Worm (Caenorhabditis elegans) whole organism, mixed stage, embryonic: Measurements from ENCODE around the gene srh-75.

Experiments
- bed-3 ChIP-seq: fragments of 200-800 bp; sonication (Bioruptor generic); optimal IDR thresholded peaks from 3 replicates; lab custom pipeline; 2018; ENCODE audit warnings: mild to moderate bottlenecking, missing genetic modification characterization, moderate library complexity, missing compliant biosample characterization
- blmp-1 ChIP-seq: fragments of 150-350 bp; optimal IDR thresholded peaks from 2 replicates; lab custom pipeline; 2014; ENCODE audit warnings: missing biosample characterization, missing genetic modification characterization
- ceh-39 ChIP-seq: fragments of 150-350 bp; optimal IDR thresholded peaks from 2 replicates; lab custom pipeline; 2014; ENCODE audit warnings: missing biosample characterization, missing genetic modification characterization
- ceh-43 ChIP-seq: fragments of 200-800 bp; sonication (Bioruptor generic); optimal IDR thresholded peaks from 2 replicates; lab custom pipeline; 2018; ENCODE audit warnings: mild to moderate bottlenecking, missing genetic modification characterization, moderate library complexity, missing compliant biosample characterization
- ceh-83 ChIP-seq: fragments of 200-800 bp; sonication (Bioruptor generic); optimal IDR thresholded peaks from 2 replicates; lab custom pipeline; 2018; ENCODE audit warnings: mild to moderate bottlenecking, missing genetic modification characterization, missing compliant biosample characterization
- ces-1 ChIP-seq: fragments of 150-350 bp; optimal IDR thresholded peaks from 2 replicates; lab custom pipeline; 2014; ENCODE audit warnings: missing biosample characterization, missing genetic modification reagents, missing genetic modification characterization
- cnd-1 ChIP-seq: fragments of 200-800 bp; sonication (Bioruptor generic); optimal IDR thresholded peaks from 2 replicates; lab custom pipeline; 2018; ENCODE audit warnings: mild to moderate bottlenecking, missing genetic modification characterization, missing compliant biosample characterization
- drap-1 ChIP-seq: fragments of 200-800 bp; sonication (Bioruptor generic); optimal IDR thresholded peaks from 3 replicates; lab custom pipeline; 2018; ENCODE audit warnings: mild to moderate bottlenecking, missing genetic modification characterization, missing compliant biosample characterization
- elt-1 ChIP-seq: sonication (generic microtip); optimal IDR thresholded peaks from 2 replicates; lab custom pipeline; 2017; ENCODE audit warnings: missing genetic modification characterization, mild to moderate bottlenecking, missing compliant biosample characterization, antibody characterized with exemption, moderate library complexity, borderline replicate concordance; ENCODE audit not compliant: insufficient read depth
- elt-3 ChIP-seq: fragments of 150-350 bp; optimal IDR thresholded peaks from 2 replicates; lab custom pipeline; 2014; ENCODE audit warnings: missing biosample characterization, missing genetic modification characterization
- flh-1 ChIP-seq: fragments of 200-800 bp; sonication (Bioruptor generic); optimal IDR thresholded peaks from 2 replicates; lab custom pipeline; 2018; ENCODE audit warnings: mild to moderate bottlenecking, missing genetic modification characterization, moderate library complexity, missing compliant biosample characterization
- hlh-1 ChIP-seq: fragments of 150-350 bp; optimal IDR thresholded peaks from 2 replicates; lab custom pipeline; 2014; ENCODE audit warnings: missing biosample characterization, missing genetic modification reagents, missing genetic modification characterization
- lin-13 ChIP-seq: fragments of 150-350 bp; optimal IDR thresholded peaks from 2 replicates; lab custom pipeline; 2014; ENCODE audit warnings: missing biosample characterization, missing genetic modification characterization
- lin-32 ChIP-seq: fragments of 200-800 bp; sonication (Bioruptor generic); optimal IDR thresholded peaks from 2 replicates; lab custom pipeline; 2018; ENCODE audit warnings: mild to moderate bottlenecking, missing genetic modification characterization, missing compliant biosample characterization
- lsy-2 ChIP-seq: fragments of 150-350 bp; optimal IDR thresholded peaks from 2 replicates; lab custom pipeline; 2014; ENCODE audit warnings: missing biosample characterization, missing genetic modification characterization
- mab-5 ChIP-seq: fragments of 150-350 bp; optimal IDR thresholded peaks from 2 replicates; lab custom pipeline; 2014; ENCODE audit warnings: missing biosample characterization, missing genetic modification characterization
- mep-1 ChIP-seq: fragments of 150-350 bp; optimal IDR thresholded peaks from 2 replicates; lab custom pipeline; 2017; ENCODE audit warnings: missing biosample characterization, missing genetic modification reagents, missing genetic modification characterization, inconsistent platforms
- mls-2 ChIP-seq: sonication (generic microtip); optimal IDR thresholded peaks from 2 replicates; lab custom pipeline; 2016; ENCODE audit warnings: mild to moderate bottlenecking, missing genetic modification characterization, moderate library complexity, missing compliant biosample characterization
- nhr-12 ChIP-seq: fragments of 150-350 bp; optimal IDR thresholded peaks from 2 replicates; lab custom pipeline; 2014; ENCODE audit warnings: missing biosample characterization, missing genetic modification characterization
- nhr-2 ChIP-seq: fragments of 150-350 bp; optimal IDR thresholded peaks from 2 replicates; lab custom pipeline; 2014; ENCODE audit warnings: missing biosample characterization, missing genetic modification characterization
- nhr-237 ChIP-seq: fragments of 150-350 bp; optimal IDR thresholded peaks from 2 replicates; lab custom pipeline; 2014; ENCODE audit warnings: missing biosample characterization, missing genetic modification characterization
- nhr-28 ChIP-seq: fragments of 150-350 bp; optimal IDR thresholded peaks from 2 replicates; lab custom pipeline; 2014; ENCODE audit warnings: missing biosample characterization, missing genetic modification characterization
- nhr-76 ChIP-seq: sonication (generic microtip); optimal IDR thresholded peaks from 2 replicates; lab custom pipeline; 2017; ENCODE audit warnings: missing biosample characterization, missing genetic modification characterization
- sem-2 ChIP-seq: fragments of 200-800 bp; sonication (Bioruptor generic); optimal IDR thresholded peaks from 2 replicates; lab custom pipeline; 2018; ENCODE audit warnings: mild to moderate bottlenecking, missing genetic modification characterization, missing compliant biosample characterization
- snpc-4 ChIP-seq: fragments of 150-350 bp; optimal IDR thresholded peaks from 2 replicates; lab custom pipeline; 2014; ENCODE audit warnings: missing biosample characterization, missing genetic modification characterization
- sptf-1 ChIP-seq: sonication (generic microtip); optimal IDR thresholded peaks from 2 replicates; lab custom pipeline; 2017; ENCODE audit warnings: mild to moderate bottlenecking, missing genetic modification characterization, moderate library complexity, missing compliant biosample characterization
- tbx-8 ChIP-seq: fragments of 200-800 bp; sonication (Bioruptor generic); optimal IDR thresholded peaks from 2 replicates; lab custom pipeline; 2018; ENCODE audit warnings: mild to moderate bottlenecking, missing genetic modification characterization, moderate library complexity, missing compliant biosample characterization
- unc-120 ChIP-seq: sonication (generic microtip); optimal IDR thresholded peaks from 2 replicates; lab custom pipeline; 2017; ENCODE audit warnings: missing genetic modification characterization, missing compliant biosample characterization; ENCODE audit not compliant: poor library complexity, severe bottlenecking
- unc-39 ChIP-seq: fragments of 150-350 bp; optimal IDR thresholded peaks from 2 replicates; lab custom pipeline; 2014; ENCODE audit warnings: missing biosample characterization, missing genetic modification characterization
- unc-62 ChIP-seq: fragments of 150-350 bp; optimal IDR thresholded peaks from 2 replicates; lab custom pipeline; 2014; ENCODE audit warnings: missing biosample characterization, missing genetic modification reagents, missing genetic modification characterization
- ztf-11 ChIP-seq: fragments of 150-350 bp; optimal IDR thresholded peaks from 2 replicates; lab custom pipeline; 2014; ENCODE audit warnings: missing biosample characterization, missing genetic modification characterization

The srh-75 gene

DNA sequence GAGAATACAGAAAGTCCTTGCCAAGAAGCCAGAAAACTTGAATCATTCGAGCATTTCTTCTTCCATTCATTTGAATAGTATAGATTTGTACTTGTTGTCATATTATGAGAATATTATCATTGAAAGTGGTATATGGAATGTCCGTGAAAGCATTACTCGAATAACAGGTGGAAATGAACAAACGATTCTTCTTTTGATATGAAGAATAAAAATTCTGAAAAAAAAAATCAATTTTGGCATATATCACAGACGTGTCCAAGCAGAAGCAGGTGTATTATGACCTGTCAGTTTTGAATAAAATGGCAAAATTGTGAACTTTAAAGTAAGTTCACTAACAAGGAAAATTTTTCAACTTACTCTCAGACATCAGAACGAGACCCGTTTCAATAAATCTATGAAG is at the start of gene srh-75:
Gene srh-75, minus strand, starts transcription at position 101 of the 400 bp plus-strand sequence.
- TF ChIP-seq elt-3 (tag; lab: Kevin White, UChicago) (no peak), blmp-1 (tag; lab: Kevin White, UChicago) (no peak), mep-1 (tag; lab: Kevin White, UChicago) (no peak), drap-1 (GFP tag; lab: Kevin White, UChicago) (no peak), lsy-2 (tag; lab: Kevin White, UChicago) (no peak), sem-2 (GFP tag; lab: Kevin White, UChicago) (no peak), nhr-76 (tag; lab: Kevin White, UChicago) (no peak)

DNA sequence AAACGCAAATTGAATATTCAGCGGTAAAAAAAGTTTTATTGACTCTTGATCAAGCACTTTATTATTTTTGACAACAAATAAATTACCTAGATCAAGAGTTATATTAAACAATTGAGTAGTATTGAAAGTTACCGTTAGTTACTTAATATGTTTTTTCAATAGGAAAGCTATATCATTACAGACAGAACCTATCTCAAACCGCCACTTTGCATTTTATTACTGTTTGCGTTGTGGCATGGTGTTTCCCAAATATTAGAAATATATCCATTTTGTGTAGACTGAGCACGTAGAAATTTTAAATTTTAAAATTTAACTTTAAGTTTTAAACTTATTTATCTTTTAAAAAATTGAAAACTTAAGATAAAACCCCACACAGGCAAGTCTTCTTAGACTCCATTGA is 47.5 kb upstream of the srh-75 start:
- TF ChIP-seq lin-32 (no peak), mls-2 (tag; lab: Kevin White, UChicago) (no peak), tbx-8 (no peak), hlh-1 (tag; lab: Kevin White, UChicago) (no peak), ceh-83 (no peak), ceh-43 (no peak), ztf-11 (no peak), mab-5 (no peak), nhr-76 (tag; lab: Kevin White, UChicago) (no peak), nhr-2 (tag; lab: Kevin White, UChicago) (no peak), nhr-12 (tag; lab: Kevin White, UChicago) (no peak), cnd-1 (tag; lab: Kevin White, UChicago) (no peak), nhr-237 (no peak)
- TF ChIP-seq, all 35 proteins: peak for 0

DNA sequence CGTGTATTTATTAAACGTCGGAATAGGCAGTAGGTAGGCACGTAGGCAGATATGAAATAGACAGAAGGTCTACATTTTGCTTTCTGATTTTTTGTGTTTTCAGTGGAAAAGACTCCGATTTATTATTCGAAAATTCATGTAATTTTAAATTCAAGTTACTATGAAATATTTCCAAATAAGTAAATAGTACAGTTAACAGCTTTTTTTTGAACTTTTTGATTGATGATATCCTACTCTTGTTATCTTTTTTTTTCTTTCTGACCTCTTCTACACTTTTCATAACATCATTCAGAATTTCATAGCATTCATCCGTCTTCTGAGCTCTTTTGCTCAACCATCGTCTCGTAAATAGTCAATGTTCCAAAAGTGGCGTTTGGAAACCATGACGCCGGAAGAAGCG is 41.7 kb upstream of the srh-75 start, which contains the start of gene cdkl-1:
Gene cdkl-1, plus strand, starts transcription at position 301 of the 400 bp plus-strand sequence.
- TF ChIP-seq bed-3 (GFP tag; lab: Kevin White, UChicago) (no peak), elt-1 (tag; lab: Kevin White, UChicago) (no peak), mep-1 (tag; lab: Kevin White, UChicago) (no peak), sem-2 (GFP tag; lab: Kevin White, UChicago) (no peak), hlh-1 (tag; lab: Kevin White, UChicago) (no peak), lin-13 (tag; lab: Kevin White, UChicago) (no peak), cnd-1 (tag; lab: Kevin White, UChicago) (no peak), unc-62 (GFP tag; lab: Kevin White, UChicago) (no peak), lsy-2 (tag; lab: Kevin White, UChicago) (no peak), sptf-1 (tag; lab: Kevin White, UChicago) (no peak), blmp-1 (tag; lab: Kevin White, UChicago) (no peak)
- TF ChIP-seq, all 35 proteins: peak for 0

DNA sequence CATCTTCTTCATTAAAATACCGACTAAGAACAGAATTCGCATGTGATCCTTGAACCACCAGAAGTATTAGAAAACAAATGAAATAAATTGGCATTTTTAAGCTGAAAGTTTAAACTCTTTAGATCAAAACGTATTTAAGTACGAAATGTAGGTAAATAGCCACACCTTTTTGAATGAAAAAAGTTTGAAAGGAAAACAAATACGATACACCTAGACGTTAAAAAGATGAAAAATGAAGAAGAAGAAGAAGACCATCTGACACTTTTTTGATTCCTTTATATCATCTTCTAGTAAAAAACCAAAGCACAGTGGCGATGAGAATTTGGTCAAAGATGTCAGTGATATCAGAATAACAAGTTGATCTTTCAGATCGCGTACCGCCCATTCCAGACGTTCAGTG is 38.9 kb upstream of the srh-75 start, which contains the start of gene Y42A5A.3:
Gene Y42A5A.3, minus strand, starts transcription at position 101 of the 400 bp plus-strand sequence.
- no peak for TF ChIP-seq nhr-28 (tag; lab: Kevin White, UChicago)
- TF ChIP-seq drap-1 (GFP tag; lab: Kevin White, UChicago), result no peak
- TF ChIP-seq mep-1 (tag; lab: Kevin White, UChicago), result no peak
- TF ChIP-seq cnd-1 (tag; lab: Kevin White, UChicago), result no peak

DNA sequence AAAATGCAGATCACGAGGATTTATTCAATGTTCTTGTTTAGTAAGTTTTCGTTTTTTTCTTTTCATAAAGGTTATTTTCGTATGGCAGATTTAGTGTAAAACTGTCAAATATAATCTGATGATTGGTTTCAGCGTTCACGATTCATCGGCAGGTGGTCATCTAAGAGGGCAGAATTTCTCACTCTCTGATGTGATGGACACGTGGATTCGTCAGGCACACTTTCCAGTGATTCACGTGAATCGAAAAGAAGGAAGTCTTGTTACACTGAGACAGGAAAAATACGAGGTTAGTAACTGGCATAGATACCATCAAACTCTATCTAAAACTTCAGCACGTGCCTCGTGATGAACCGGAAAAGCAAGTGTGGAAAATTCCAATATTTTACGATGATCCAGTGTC is 37.8 kb upstream of the srh-75 start:
- TF ChIP-seq ces-1 (GFP tag; lab: Kevin White, UChicago) (no peak), bed-3 (GFP tag; lab: Kevin White, UChicago) (no peak), sptf-1 (tag; lab: Kevin White, UChicago) (no peak), flh-1 (GFP tag; lab: Kevin White, UChicago) (no peak), nhr-12 (tag; lab: Kevin White, UChicago) (no peak), unc-120 (tag; lab: Kevin White, UChicago) (no peak), unc-39 (tag; lab: Kevin White, UChicago) (no peak), ceh-83 (no peak), mep-1 (tag; lab: Kevin White, UChicago) (no peak), elt-3 (tag; lab: Kevin White, UChicago) (no peak), nhr-2 (tag; lab: Kevin White, UChicago) (no peak), snpc-4 (tag; lab: Kevin White, UChicago) (no peak), nhr-76 (tag; lab: Kevin White, UChicago) (no peak), drap-1 (GFP tag; lab: Kevin White, UChicago) (no peak), cnd-1 (tag; lab: Kevin White, UChicago) (no peak), ztf-11 (no peak), ceh-39 (no peak), unc-62 (GFP tag; lab: Kevin White, UChicago) (no peak)
